Fruit fly (Drosophila melanogaster) whole organism, embryonic: ENCODE measurements around the gene ova.

Experiments
- CG10267 ChIP-seq: fragments of 200-800 bp; sonication (Bioruptor generic); optimal IDR thresholded peaks from 2 replicates; lab custom pipeline; 2018; ENCODE audit warnings: missing biosample characterization, mild to moderate bottlenecking, missing genetic modification characterization, moderate library complexity
- CG11695 ChIP-seq: fragments of 200-800 bp; sonication (Bioruptor generic); IDR thresholded peaks from 3 replicates; pipeline ENCODE4 v1.3.6; 2022; ENCODE audit warnings: missing biosample characterization, missing genetic modification characterization
- CG12659 ChIP-seq: fragments of 200-800 bp; sonication (Bioruptor generic); optimal IDR thresholded peaks from 3 replicates; lab custom pipeline; 2017; ENCODE audit warnings: mild to moderate bottlenecking, missing biosample characterization, missing genetic modification reagents, missing genetic modification characterization
- CG12942 ChIP-seq: fragments of 200-800 bp; sonication (Bioruptor generic); optimal IDR thresholded peaks from 3 replicates; lab custom pipeline; 2016; ENCODE audit warnings: missing biosample characterization, missing genetic modification characterization
- CG13296 ChIP-seq: fragments of 200-800 bp; sonication (Bioruptor generic); optimal IDR thresholded peaks from 3 replicates; lab custom pipeline; 2018; ENCODE audit warnings: missing biosample characterization, mild to moderate bottlenecking, missing genetic modification characterization
- CG13775 ChIP-seq: fragments of 200-800 bp; sonication (Bioruptor generic); optimal IDR thresholded peaks from 3 replicates; lab custom pipeline; 2017; ENCODE audit warnings: missing biosample characterization, mild to moderate bottlenecking, missing genetic modification characterization
- CG15011 ChIP-seq: fragments of 200-800 bp; sonication (Bioruptor generic); optimal IDR thresholded peaks from 3 replicates; lab custom pipeline; 2018; ENCODE audit warnings: missing biosample characterization, mild to moderate bottlenecking, missing genetic modification characterization
- CG15696 ChIP-seq: fragments of 200-800 bp; sonication (Bioruptor generic); optimal IDR thresholded peaks from 2 replicates; lab custom pipeline; 2019; ENCODE audit warnings: missing biosample characterization, mild to moderate bottlenecking, missing genetic modification characterization, moderate library complexity
- CG16813 ChIP-seq: fragments of 200-800 bp; sonication (Bioruptor generic); IDR thresholded peaks from 3 replicates; pipeline ENCODE4 v1.3.6; 2022; ENCODE audit warnings: missing biosample characterization, missing genetic modification characterization; ENCODE audit not compliant: partially characterized antibody
- CG17612 ChIP-seq: fragments of 200-800 bp; sonication (Bioruptor generic); IDR thresholded peaks from 2 replicates; pipeline ENCODE4 v1.3.6; 2022; ENCODE audit warnings: missing biosample characterization, missing genetic modification characterization
- CG1792 ChIP-seq: fragments of 200-800 bp; sonication (Bioruptor generic); optimal IDR thresholded peaks from 2 replicates; lab custom pipeline; 2016; ENCODE audit warnings: missing biosample characterization, missing genetic modification characterization
- CG18262 ChIP-seq: fragments of 200-800 bp; optimal IDR thresholded peaks from 3 replicates; lab custom pipeline; 2019; ENCODE audit warnings: missing biosample characterization, mild to moderate bottlenecking, missing genetic modification characterization, moderate library complexity
- CG2129 ChIP-seq: fragments of 200-800 bp; sonication (Bioruptor generic); IDR thresholded peaks from 2 replicates; pipeline ENCODE4 v1.3.6; 2022; ENCODE audit warnings: missing biosample characterization, missing genetic modification characterization; ENCODE audit not compliant: partially characterized antibody
- CG30403 ChIP-seq: fragments of 200-800 bp; sonication (Bioruptor generic); optimal IDR thresholded peaks from 3 replicates; lab custom pipeline; 2016; ENCODE audit warnings: missing biosample characterization, missing genetic modification characterization
- CG31441 ChIP-seq: fragments of 200-800 bp; sonication (Bioruptor generic); IDR thresholded peaks from 2 replicates; pipeline ENCODE4 v1.3.6; 2022; ENCODE audit warnings: missing biosample characterization, missing genetic modification characterization
- CG3995 ChIP-seq: fragments of 200-800 bp; sonication (Bioruptor generic); optimal IDR thresholded peaks from 3 replicates; lab custom pipeline; 2016; ENCODE audit warnings: missing biosample characterization, missing genetic modification characterization
- CG4424 ChIP-seq: fragments of 200-800 bp; sonication (Bioruptor generic); optimal IDR thresholded peaks from 3 replicates; lab custom pipeline; 2016; ENCODE audit warnings: missing biosample characterization, missing genetic modification characterization
- CG8478 ChIP-seq: fragments of >200 bp; optimal IDR thresholded peaks from 2 replicates; lab custom pipeline; 2018
- CG8765 ChIP-seq: fragments of 200-800 bp; sonication (Bioruptor generic); IDR thresholded peaks from 2 replicates; pipeline ENCODE4 v1.3.6; 2022; ENCODE audit warnings: missing biosample characterization, missing genetic modification characterization
- CG9932 ChIP-seq: fragments of 200-800 bp; sonication (Bioruptor generic); IDR thresholded peaks from 2 replicates; pipeline ENCODE4 v1.3.6; 2022; ENCODE audit warnings: missing biosample characterization, missing genetic modification characterization
- Camta ChIP-seq: fragments of 200-800 bp; sonication (Bioruptor generic); optimal IDR thresholded peaks from 2 replicates; lab custom pipeline; 2016; ENCODE audit warnings: missing biosample characterization, missing genetic modification characterization
- Fer3 ChIP-seq: fragments of 200-800 bp; sonication (Bioruptor generic); optimal IDR thresholded peaks from 2 replicates; lab custom pipeline; 2018; ENCODE audit warnings: missing biosample characterization, mild to moderate bottlenecking, missing genetic modification characterization, moderate library complexity
- Hmx ChIP-seq: fragments of 200-800 bp; sonication (Bioruptor generic); optimal IDR thresholded peaks from 2 replicates; lab custom pipeline; 2016; ENCODE audit warnings: missing biosample characterization, missing genetic modification characterization
- Hr78 ChIP-seq, 2 experiments: fragments of 200-800 bp in 1 of 2; fragments of >200 bp in 1 of 2; sonication (Bioruptor generic) in 1 of 2; optimal IDR thresholded peaks; 2 replicates each; lab custom pipeline; 2017 to 2019; ENCODE audit warnings: missing biosample characterization in 2 of 2, missing genetic modification characterization in 2 of 2, mild to moderate bottlenecking in 1 of 2, moderate library complexity in 1 of 2
- Meics ChIP-seq: fragments of 200-800 bp; sonication (Bioruptor generic); optimal IDR thresholded peaks from 2 replicates; lab custom pipeline; 2017; ENCODE audit warnings: missing biosample characterization, mild to moderate bottlenecking, missing genetic modification characterization
- Nf-YC ChIP-seq: fragments of 200-800 bp; optimal IDR thresholded peaks from 3 replicates; lab custom pipeline; 2019; ENCODE audit warnings: missing biosample characterization, mild to moderate bottlenecking, missing genetic modification characterization, moderate library complexity
- YL-1 ChIP-seq: fragments of 200-800 bp; sonication (Bioruptor generic); optimal IDR thresholded peaks from 3 replicates; lab custom pipeline; 2017; ENCODE audit warnings: missing biosample characterization, mild to moderate bottlenecking, missing genetic modification characterization
- ato ChIP-seq: fragments of 200-800 bp; sonication (Bioruptor generic); IDR thresholded peaks from 2 replicates; pipeline ENCODE4 v1.3.6; 2022; ENCODE audit warnings: missing biosample characterization, missing genetic modification characterization; ENCODE audit not compliant: partially characterized antibody
- az2 ChIP-seq: fragments of 200-800 bp; sonication (Bioruptor generic); optimal IDR thresholded peaks from 3 replicates; lab custom pipeline; 2016; ENCODE audit warnings: missing biosample characterization, missing genetic modification characterization
- bbx ChIP-seq: fragments of 200-800 bp; sonication (Bioruptor generic); IDR thresholded peaks from 2 replicates; pipeline ENCODE4 v1.3.6; 2022; ENCODE audit warnings: missing biosample characterization, missing genetic modification characterization; ENCODE audit not compliant: partially characterized antibody
- bowl ChIP-seq: fragments of 200-800 bp; sonication (Bioruptor generic); IDR thresholded peaks from 2 replicates; pipeline ENCODE4 v1.3.6; 2022; ENCODE audit warnings: missing biosample characterization, missing genetic modification characterization
- cad ChIP-seq: fragments of >200 bp; optimal IDR thresholded peaks from 2 replicates; lab custom pipeline; 2017; ENCODE audit warnings: missing biosample characterization, missing genetic modification characterization
- croc ChIP-seq: fragments of 200-800 bp; sonication (Bioruptor generic); conservative IDR thresholded peaks from 3 replicates; pipeline ENCODE4 v1.3.6; 2022; ENCODE audit warnings: missing biosample characterization, missing genetic modification characterization
- en ChIP-seq: fragments of 200-800 bp; sonication (Bioruptor generic); optimal IDR thresholded peaks from 2 replicates; lab custom pipeline; 2016; ENCODE audit warnings: missing biosample characterization, missing genetic modification characterization
- fu2 ChIP-seq: fragments of 200-800 bp; sonication (Bioruptor generic); optimal IDR thresholded peaks from 2 replicates; lab custom pipeline; 2016; ENCODE audit warnings: missing biosample characterization, missing genetic modification characterization
- gce ChIP-seq: fragments of 200-800 bp; sonication (Bioruptor generic); IDR thresholded peaks from 3 replicates; pipeline ENCODE4 v1.3.6; 2022; ENCODE audit warnings: missing biosample characterization, missing genetic modification characterization
- gsb ChIP-seq: fragments of 200-800 bp; sonication (Bioruptor generic); IDR thresholded peaks from 2 replicates; pipeline ENCODE4 v1.3.6; 2022; ENCODE audit warnings: missing biosample characterization, missing genetic modification characterization
- hbn ChIP-seq: fragments of 200-800 bp; sonication (Bioruptor generic); IDR thresholded peaks from 2 replicates; pipeline ENCODE4 v1.3.6; 2022; ENCODE audit warnings: missing biosample characterization, missing genetic modification characterization; ENCODE audit not compliant: partially characterized antibody
- lilli ChIP-seq: fragments of 200-800 bp; sonication (Bioruptor generic); optimal IDR thresholded peaks from 3 replicates; lab custom pipeline; 2016; ENCODE audit warnings: missing biosample characterization, missing genetic modification characterization
- luna ChIP-seq: fragments of 200-800 bp; sonication (Bioruptor generic); optimal IDR thresholded peaks from 2 replicates; lab custom pipeline; 2016; ENCODE audit warnings: missing biosample characterization, missing genetic modification characterization
- nmo ChIP-seq: fragments of 200-800 bp; sonication (Bioruptor generic); optimal IDR thresholded peaks from 2 replicates; lab custom pipeline; 2018; ENCODE audit warnings: missing biosample characterization, mild to moderate bottlenecking, missing genetic modification characterization, moderate library complexity
- p53 ChIP-seq: fragments of 200-800 bp; sonication (Bioruptor generic); optimal IDR thresholded peaks from 2 replicates; lab custom pipeline; 2016; ENCODE audit warnings: missing biosample characterization, missing genetic modification characterization
- pzg ChIP-seq: fragments of 200-800 bp; sonication (Bioruptor generic); optimal IDR thresholded peaks from 3 replicates; lab custom pipeline; 2018; ENCODE audit warnings: missing biosample characterization, mild to moderate bottlenecking, missing genetic modification characterization, moderate library complexity
- row ChIP-seq: fragments of 200-800 bp; sonication (Bioruptor generic); IDR thresholded peaks from 3 replicates; pipeline ENCODE4 v1.3.6; 2022; ENCODE audit warnings: missing biosample characterization, missing genetic modification characterization
- slou ChIP-seq: fragments of 200-800 bp; sonication (Bioruptor generic); optimal IDR thresholded peaks from 3 replicates; lab custom pipeline; 2016; ENCODE audit warnings: missing biosample characterization, missing genetic modification characterization
- sqz ChIP-seq: fragments of 200-800 bp; sonication (Bioruptor generic); optimal IDR thresholded peaks from 3 replicates; lab custom pipeline; 2018; ENCODE audit warnings: missing biosample characterization, mild to moderate bottlenecking, missing genetic modification characterization
- stc ChIP-seq: fragments of 200-800 bp; sonication (Bioruptor generic); IDR thresholded peaks from 2 replicates; pipeline ENCODE4 v1.3.6; 2022; ENCODE audit warnings: missing biosample characterization, missing genetic modification characterization
- vvl ChIP-seq: fragments of 200-800 bp; sonication (Bioruptor generic); IDR thresholded peaks from 2 replicates; pipeline ENCODE4 v1.3.6; 2022; ENCODE audit warnings: missing biosample characterization, missing genetic modification characterization
- zen ChIP-seq: fragments of 200-800 bp; sonication (Bioruptor generic); optimal IDR thresholded peaks from 3 replicates; lab custom pipeline; 2018; ENCODE audit warnings: missing biosample characterization, mild to moderate bottlenecking, missing genetic modification characterization, moderate library complexity

Gene ova

DNA sequence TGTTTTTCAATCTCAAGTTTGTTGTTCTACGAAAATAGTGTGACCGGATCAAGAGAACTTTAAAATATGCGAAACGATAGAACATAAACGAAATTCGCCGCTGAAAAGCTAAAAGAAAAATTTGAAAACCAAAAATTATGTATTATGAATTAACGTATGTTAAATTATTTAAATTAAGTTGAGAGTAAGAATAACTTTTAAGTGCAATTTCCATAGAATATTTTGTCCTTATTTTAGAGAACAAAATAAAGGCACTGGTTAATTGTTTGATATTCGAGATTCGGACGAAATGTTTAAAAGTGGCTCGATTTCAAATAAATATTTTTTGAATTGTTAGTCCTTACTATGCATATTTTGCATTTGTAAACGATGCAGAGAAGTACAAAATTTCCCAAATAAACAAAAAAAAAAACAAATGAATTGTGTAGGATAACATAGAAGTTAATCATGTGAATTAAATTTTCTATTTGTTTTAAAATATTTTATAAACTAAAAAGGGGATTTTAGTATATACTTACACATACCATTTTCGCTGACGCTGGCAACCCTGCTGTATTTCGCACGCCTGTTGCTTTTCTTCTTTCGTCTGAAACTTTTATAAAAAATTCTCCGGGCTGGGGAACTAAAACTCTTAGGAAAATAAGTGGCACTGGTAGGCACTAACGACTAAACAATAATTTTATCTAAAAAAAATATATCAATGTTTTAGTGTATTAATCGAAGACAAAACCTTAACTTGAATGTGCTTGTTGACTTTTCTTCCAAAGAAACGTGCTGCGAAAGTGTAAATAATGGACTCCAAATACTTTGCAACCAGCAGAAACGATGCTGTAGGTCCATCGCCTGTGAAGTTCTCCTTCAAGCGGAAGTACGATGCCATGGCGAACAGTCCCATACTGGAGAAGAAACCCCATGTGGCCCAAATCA, 20.6 kb downstream of the ova start, which contains the start of the genes CG5727 and ath (continued):
- TF ChIP-seq ato (GFP tag; lab: Robert Waterston, UW) (no peak), gsb (GFP tag; lab: Robert Waterston, UW) (no peak), CG8765 (GFP tag; lab: Robert Waterston, UW) (no peak), CG3995 (GFP tag; lab: Kevin White, UChicago) (peak; percentile 15), luna (GFP tag; lab: Kevin White, UChicago) (no peak), CG11695 (GFP tag; lab: Robert Waterston, UW) (no peak), CG12659 (GFP tag; lab: Kevin White, UChicago) (peak; percentile 28), CG15696 (peak; percentile 5), CG1792 (GFP tag; lab: Kevin White, UChicago) (no peak), stc (GFP tag; lab: Robert Waterston, UW) (no peak), CG8478 (lab: Kevin White, UChicago) (no peak), fu2 (GFP tag; lab: Kevin White, UChicago) (no peak), Nf-YC (tag; lab: Kevin White, UChicago) (no peak), croc (GFP tag; lab: Robert Waterston, UW) (no peak), sqz (no peak), row (GFP tag; lab: Robert Waterston, UW) (peak; percentile 63), slou (GFP tag; lab: Kevin White, UChicago) (no peak), vvl (no peak), CG31441 (no peak), gce (GFP tag; lab: Robert Waterston, UW) (no peak), lilli (GFP tag; lab: Kevin White, UChicago) (peak; percentile 19), CG15011 (GFP tag; lab: Kevin White, UChicago) (no peak), bowl (GFP tag; lab: Robert Waterston, UW) (no peak), hbn (no peak), CG16813 (no peak), bbx (no peak), Hmx (GFP tag; lab: Kevin White, UChicago) (no peak), CG10267 (tag; lab: Kevin White, UChicago) (peak; percentile 6), Hr78 (GFP tag; optimal IDR thresholded peaks at IDR 0.05; lab: Kevin White, UChicago) (no peak), cad (no peak), az2 (no peak), CG9932 (GFP tag; lab: Robert Waterston, UW) (no peak), CG30403 (peak; percentile 26), zen (tag; lab: Kevin White, UChicago) (no peak), Fer3 (peak; percentile 25), nmo (peak; percentile 50), CG4424 (GFP tag; lab: Kevin White, UChicago) (peak; percentile 34), CG18262 (peak; percentile 20), en (GFP tag; lab: Kevin White, UChicago) (no peak), YL-1 (GFP tag; lab: Kevin White, UChicago) (peak; percentile 35), pzg (GFP tag; lab: Kevin White, UChicago) (peak; percentile 13), p53 (GFP tag; lab: Kevin White, UChicago) (no peak), Camta (no peak), Meics (peak; percentile 38), CG2129 (GFP tag; lab: Robert Waterston, UW) (no peak), CG13296 (GFP tag; lab: Kevin White, UChicago) (peak; percentile 51), CG12942 (GFP tag; lab: Kevin White, UChicago) (no peak), CG13775 (GFP tag; lab: Kevin White, UChicago) (peak; percentile 18), CG17612 (GFP tag; lab: Robert Waterston, UW) (no peak)
